Worm (Caenorhabditis elegans) whole organism, L4 larva: ENCODE results near the gene dgn-1.

Experiments
- F44E2.7 ChIP-seq: fragments of 200-800 bp; sonication (Bioruptor generic); IDR thresholded peaks from 2 replicates; pipeline ENCODE4 v2.1.2; 2022; ENCODE audit warnings: missing genetic modification characterization, missing compliant biosample characterization
- R02D3.7 ChIP-seq: fragments of 150-350 bp; sonication (generic microtip); optimal IDR thresholded peaks from 3 replicates; lab custom pipeline; 2014; ENCODE audit warnings: missing biosample characterization, missing genetic modification characterization
- T26A8.4 ChIP-seq: fragments of 200-800 bp; sonication (Bioruptor generic); IDR thresholded peaks from 2 replicates; pipeline ENCODE4 v1.3.6; 2022; ENCODE audit warnings: missing genetic modification characterization, missing compliant biosample characterization
- Y105C5A.15 ChIP-seq: fragments of 200-800 bp; sonication (Bioruptor generic); IDR thresholded peaks from 2 replicates; pipeline ENCODE4 v1.3.6; 2022; ENCODE audit warnings: missing genetic modification characterization, missing compliant biosample characterization
- Y75B8A.6 ChIP-seq: fragments of 200-800 bp; sonication (Bioruptor generic); IDR thresholded peaks from 2 replicates; pipeline ENCODE4 v1.3.6; 2022; ENCODE audit warnings: missing genetic modification reagents, missing genetic modification characterization, missing compliant biosample characterization
- aha-1 ChIP-seq: fragments of 150-350 bp; peaks from one replicate; lab custom pipeline; 2014; ENCODE audit warnings: missing biosample characterization, missing genetic modification characterization
- aly-2 ChIP-seq: sonication (generic microtip); optimal IDR thresholded peaks from 2 replicates; lab custom pipeline; 2018; ENCODE audit warnings: missing biosample characterization, missing genetic modification characterization
- ama-1 ChIP-seq: fragments of 150-350 bp; optimal IDR thresholded peaks from 2 replicates; lab custom pipeline; 2014; ENCODE audit warnings: inconsistent platforms, mixed read lengths
- arid-1 ChIP-seq: fragments of 200-800 bp; sonication (Bioruptor generic); conservative IDR thresholded peaks from 2 replicates; pipeline ENCODE4 v1.3.6; 2022; ENCODE audit warnings: missing genetic modification reagents, missing genetic modification characterization, missing compliant biosample characterization
- attf-4 ChIP-seq: sonication (generic microtip); optimal IDR thresholded peaks from 3 replicates; lab custom pipeline; 2017; ENCODE audit warnings: missing biosample characterization, missing genetic modification characterization
- ceh-28 ChIP-seq: fragments of 150-350 bp; optimal IDR thresholded peaks from 2 replicates; lab custom pipeline; 2014; ENCODE audit warnings: missing biosample characterization, missing genetic modification reagents, missing genetic modification characterization
- ceh-62 ChIP-seq: sonication (generic microtip); optimal IDR thresholded peaks from 2 replicates; lab custom pipeline; 2017; ENCODE audit warnings: missing biosample characterization, missing genetic modification characterization
- ceh-82 ChIP-seq: sonication (generic microtip); optimal IDR thresholded peaks from 2 replicates; lab custom pipeline; 2017; ENCODE audit warnings: missing biosample characterization, missing genetic modification characterization
- ces-1 ChIP-seq: fragments of 150-350 bp; sonication (generic microtip); optimal IDR thresholded peaks from 4 replicates; lab custom pipeline; 2014; ENCODE audit warnings: missing biosample characterization, missing genetic modification reagents, missing genetic modification characterization
- ctbp-1 ChIP-seq: fragments of 200-800 bp; sonication (Bioruptor generic); IDR thresholded peaks from 2 replicates; pipeline ENCODE4 v1.3.6; 2022; ENCODE audit warnings: missing genetic modification reagents, missing genetic modification characterization, missing compliant biosample characterization
- daf-12 ChIP-seq: fragments of 150-350 bp; optimal IDR thresholded peaks from 2 replicates; lab custom pipeline; 2014; ENCODE audit warnings: missing biosample characterization, missing genetic modification reagents, missing genetic modification characterization
- dpl-1 ChIP-seq: fragments of 150-350 bp; optimal IDR thresholded peaks from 2 replicates; lab custom pipeline; 2014; ENCODE audit warnings: missing biosample characterization, missing genetic modification reagents, missing genetic modification characterization
- duxl-1 ChIP-seq: sonication (generic microtip); optimal IDR thresholded peaks from 2 replicates; lab custom pipeline; 2016; ENCODE audit warnings: mild to moderate bottlenecking, missing genetic modification characterization, moderate library complexity, missing compliant biosample characterization; ENCODE audit not compliant: poor library complexity
- egl-27 ChIP-seq: sonication (generic microtip); optimal IDR thresholded peaks from 3 replicates; lab custom pipeline; 2017; ENCODE audit warnings: missing biosample characterization, missing genetic modification reagents, missing genetic modification characterization
- egl-43 ChIP-seq: fragments of 200-800 bp; sonication (Bioruptor generic); IDR thresholded peaks from 2 replicates; pipeline ENCODE4 v1.3.6; 2022; ENCODE audit warnings: missing genetic modification reagents, missing genetic modification characterization, missing compliant biosample characterization
- fkh-10 ChIP-seq: fragments of 150-350 bp; optimal IDR thresholded peaks from 2 replicates; lab custom pipeline; 2014; ENCODE audit warnings: missing biosample characterization, missing genetic modification reagents, missing genetic modification characterization
- fos-1 ChIP-seq: fragments of 150-350 bp; optimal IDR thresholded peaks from 2 replicates; lab custom pipeline; 2014; ENCODE audit warnings: missing biosample characterization, missing genetic modification characterization
- hlh-11 ChIP-seq: fragments of 200-800 bp; sonication (Bioruptor generic); optimal IDR thresholded peaks from 2 replicates; lab custom pipeline; 2018; ENCODE audit warnings: mild to moderate bottlenecking, missing genetic modification characterization, missing compliant biosample characterization
- hmg-1.1 ChIP-seq: fragments of 200-800 bp; sonication (Bioruptor generic); IDR thresholded peaks from 2 replicates; pipeline ENCODE4 v1.3.6; 2022; ENCODE audit warnings: missing genetic modification reagents, missing genetic modification characterization, missing compliant biosample characterization
- lin-13 ChIP-seq: fragments of 150-350 bp; optimal IDR thresholded peaks from 2 replicates; lab custom pipeline; 2014; ENCODE audit warnings: missing biosample characterization, missing genetic modification reagents, missing genetic modification characterization
- lin-15B ChIP-seq: fragments of 150-350 bp; sonication (generic microtip); optimal IDR thresholded peaks from 3 replicates; lab custom pipeline; 2014; ENCODE audit warnings: missing biosample characterization, missing genetic modification characterization
- lin-38 ChIP-seq: fragments of 200-800 bp; sonication (Bioruptor generic); IDR thresholded peaks from 2 replicates; pipeline ENCODE4 v1.3.6; 2022; ENCODE audit warnings: missing genetic modification reagents, missing genetic modification characterization, missing compliant biosample characterization
- lir-3 ChIP-seq: sonication (generic microtip); optimal IDR thresholded peaks from 2 replicates; lab custom pipeline; 2016; ENCODE audit warnings: mild to moderate bottlenecking, missing genetic modification characterization, missing compliant biosample characterization
- madf-9 ChIP-seq: fragments of 200-800 bp; sonication (Bioruptor generic); conservative IDR thresholded peaks from 2 replicates; pipeline ENCODE4 v1.3.6; 2022; ENCODE audit warnings: missing genetic modification reagents, missing genetic modification characterization, missing compliant biosample characterization
- mdl-1 ChIP-seq, 2 experiments: fragments of 150-350 bp in 1 of 2; sonication (generic microtip) in 1 of 2; optimal IDR thresholded peaks; 2 replicates each; lab custom pipeline; 2014 to 2017; ENCODE audit warnings: missing biosample characterization in 2 of 2, missing genetic modification characterization in 2 of 2
- mep-1 ChIP-seq: fragments of 150-350 bp; sonication (generic microtip); optimal IDR thresholded peaks from 3 replicates; lab custom pipeline; 2014; ENCODE audit warnings: missing biosample characterization, missing genetic modification characterization
- mxl-2 ChIP-seq: fragments of 200-800 bp; sonication (Bioruptor generic); conservative IDR thresholded peaks from 2 replicates; pipeline ENCODE4 v1.3.6; 2022; ENCODE audit warnings: missing genetic modification reagents, missing genetic modification characterization, missing compliant biosample characterization
- mxl-3 ChIP-seq: fragments of 200-800 bp; sonication (Bioruptor generic); optimal IDR thresholded peaks from 2 replicates; lab custom pipeline; 2018; ENCODE audit warnings: mild to moderate bottlenecking, missing genetic modification characterization, missing compliant biosample characterization
- nhr-102 ChIP-seq: sonication (generic microtip); optimal IDR thresholded peaks from 2 replicates; lab custom pipeline; 2016; ENCODE audit warnings: mild to moderate bottlenecking, missing genetic modification characterization, moderate library complexity, missing compliant biosample characterization
- nhr-111 ChIP-seq: fragments of 200-800 bp; sonication (Bioruptor generic); optimal IDR thresholded peaks from 2 replicates; lab custom pipeline; 2018; ENCODE audit warnings: mild to moderate bottlenecking, missing genetic modification characterization, missing compliant biosample characterization
- nhr-28 ChIP-seq: fragments of 150-350 bp; optimal IDR thresholded peaks from 2 replicates; lab custom pipeline; 2014; ENCODE audit warnings: missing biosample characterization, missing genetic modification characterization
- nhr-42 ChIP-seq: fragments of 200-800 bp; sonication (Bioruptor generic); IDR thresholded peaks from 2 replicates; pipeline ENCODE4 v1.3.6; 2022; ENCODE audit warnings: missing genetic modification characterization, missing compliant biosample characterization
- nhr-76 ChIP-seq: fragments of 150-350 bp; optimal IDR thresholded peaks from 2 replicates; lab custom pipeline; 2014; ENCODE audit warnings: missing biosample characterization, missing genetic modification characterization
- pha-4 ChIP-seq, 2 experiments: fragments of 150-350 bp in 1 of 2; fragments of 200-800 bp in 1 of 2; sonication (Bioruptor generic) in 1 of 2; IDR thresholded peaks in 1 of 2; optimal IDR thresholded peaks in 1 of 2; 2 replicates each; pipeline versions ENCODE4 v1.3.6 to Lab custom; 2014 to 2022; ENCODE audit warnings: missing genetic modification characterization in 2 of 2, missing genetic modification reagents in 2 of 2, missing biosample characterization in 1 of 2, missing compliant biosample characterization in 1 of 2
- php-3 ChIP-seq: fragments of 200-800 bp; sonication (Bioruptor generic); IDR thresholded peaks from 2 replicates; pipeline ENCODE4 v1.3.6; 2022; ENCODE audit warnings: missing genetic modification reagents, missing genetic modification characterization, missing compliant biosample characterization
- pqm-1 ChIP-seq: sonication (generic microtip); optimal IDR thresholded peaks from 2 replicates; lab custom pipeline; 2017; ENCODE audit warnings: missing biosample characterization, missing genetic modification characterization
- rbr-2 ChIP-seq: sonication (generic microtip); optimal IDR thresholded peaks from 2 replicates; lab custom pipeline; 2016; ENCODE audit warnings: missing genotype, missing genetic modification characterization, missing compliant biosample characterization
- snpc-1.2 ChIP-seq: fragments of 200-800 bp; sonication (Bioruptor generic); IDR thresholded peaks from 2 replicates; pipeline ENCODE4 v1.3.6; 2022; ENCODE audit warnings: missing genetic modification reagents, missing genetic modification characterization, missing compliant biosample characterization
- snpc-4 ChIP-seq: fragments of 150-350 bp; optimal IDR thresholded peaks from 2 replicates; lab custom pipeline; 2014; ENCODE audit warnings: missing biosample characterization, missing genetic modification characterization
- spr-1 ChIP-seq: sonication (generic microtip); optimal IDR thresholded peaks from 2 replicates; lab custom pipeline; 2016; ENCODE audit warnings: mild to moderate bottlenecking, missing genetic modification characterization, missing compliant biosample characterization
- spr-3 ChIP-seq: fragments of 200-800 bp; sonication (Bioruptor generic); optimal IDR thresholded peaks from 2 replicates; lab custom pipeline; 2018; ENCODE audit warnings: mild to moderate bottlenecking, missing genetic modification characterization, missing compliant biosample characterization
- unc-39 ChIP-seq: sonication (generic microtip); optimal IDR thresholded peaks from 2 replicates; lab custom pipeline; 2017; ENCODE audit warnings: missing biosample characterization, missing genetic modification characterization
- vab-7 ChIP-seq: fragments of 200-800 bp; sonication (Bioruptor generic); IDR thresholded peaks from 2 replicates; pipeline ENCODE4 v1.3.6; 2022; ENCODE audit warnings: missing genetic modification reagents, missing genetic modification characterization, missing compliant biosample characterization
- zfp-2 ChIP-seq: sonication (generic microtip); optimal IDR thresholded peaks from 2 replicates; lab custom pipeline; 2016; ENCODE audit warnings: mild to moderate bottlenecking, missing genetic modification characterization, missing compliant biosample characterization
- zfp-3 ChIP-seq: fragments of 200-800 bp; sonication (Bioruptor generic); conservative IDR thresholded peaks from 2 replicates; pipeline ENCODE4 v1.3.6; 2022; ENCODE audit warnings: missing genetic modification reagents, missing genetic modification characterization, missing compliant biosample characterization
- zip-11 ChIP-seq: fragments of 200-800 bp; sonication (Bioruptor generic); IDR thresholded peaks from 2 replicates; pipeline ENCODE4 v1.3.6; 2022; ENCODE audit warnings: missing genetic modification characterization, missing compliant biosample characterization

The dgn-1 gene

DNA sequence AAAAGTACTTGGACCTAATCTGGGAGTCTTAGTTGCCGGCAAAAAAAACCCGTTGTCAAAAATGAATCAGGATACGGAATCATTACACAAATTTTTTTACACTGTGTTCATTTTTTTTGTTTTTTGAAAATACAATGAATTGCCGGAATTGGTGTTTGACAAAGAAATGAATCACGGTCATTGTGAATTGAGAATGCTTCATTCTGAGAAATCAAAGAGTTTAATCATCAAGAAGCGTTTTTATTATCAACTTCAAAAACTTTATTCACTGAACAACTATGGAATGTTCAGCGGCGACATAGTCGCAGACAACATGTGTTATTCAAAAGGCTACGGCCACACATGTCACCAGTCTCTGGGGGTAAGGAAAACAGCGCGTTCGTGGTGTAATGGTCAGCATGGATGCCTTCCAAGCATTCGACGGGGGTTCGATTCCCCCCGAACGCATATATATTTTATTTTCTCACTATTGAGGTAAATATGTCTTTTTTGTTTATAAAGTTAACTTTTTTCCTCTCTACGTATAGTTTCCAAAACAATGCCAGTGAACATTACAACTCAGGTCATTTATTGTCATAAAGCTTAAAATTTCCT is 34.8 kb upstream of the dgn-1 start, which contains the start of gene nas-10 (continued):
- TF ChIP-seq egl-43 (GFP tag; lab: Robert Waterston, UW): no peak
- no peak for TF ChIP-seq ama-1 (lab: Kevin White, UChicago)
- TF ChIP-seq aha-1 (tag; lab: Kevin White, UChicago): peak; percentile 94
- peak; percentile 35 for TF ChIP-seq lir-3
- TF ChIP-seq pha-4 (GFP tag; IDR thresholded peaks at IDR 0.05; lab: Robert Waterston, UW): no peak; the same call in 1 of the 2 replicates
- TF ChIP-seq pha-4 (tag; optimal IDR thresholded peaks at IDR 0.05; lab: Kevin White, UChicago): no peak
- peak; percentile 46 for TF ChIP-seq nhr-28 (tag; lab: Kevin White, UChicago)
- TF ChIP-seq attf-4 (tag; lab: Kevin White, UChicago): no peak
- TF ChIP-seq Y105C5A.15 (GFP tag; lab: Robert Waterston, UW): peak; percentile 74; the same call in 1 of the 2 replicates
- TF ChIP-seq hmg-1.1: peak; percentile 96
- TF ChIP-seq egl-27: no peak
- TF ChIP-seq nhr-76: no peak
- TF ChIP-seq F44E2.7 (GFP tag; lab: Robert Waterston, UW): peak; percentile 81; the same call in 1 of the 2 replicates
- TF ChIP-seq zfp-2 (tag; lab: Kevin White, UChicago): peak; percentile 3
- TF ChIP-seq daf-12 (tag; lab: Kevin White, UChicago): no peak
- TF ChIP-seq fos-1 (tag; lab: Kevin White, UChicago): no peak
- peak; percentile 74 for TF ChIP-seq duxl-1 (tag; lab: Kevin White, UChicago)
- TF ChIP-seq snpc-4 (tag; lab: Kevin White, UChicago): no peak
- TF ChIP-seq ceh-62 (tag; lab: Kevin White, UChicago): no peak
- TF ChIP-seq php-3: peak; percentile 70
- no peak for TF ChIP-seq fkh-10 (GFP tag; lab: Kevin White, UChicago)
- TF ChIP-seq T26A8.4: no peak; the same call in 1 of the 2 replicates
- peak; percentile 5 for TF ChIP-seq dpl-1
- TF ChIP-seq R02D3.7 (tag; lab: Kevin White, UChicago): no peak
- TF ChIP-seq arid-1: peak; percentile 91
- TF ChIP-seq vab-7 (GFP tag; lab: Robert Waterston, UW): peak; percentile 90
- TF ChIP-seq nhr-102 (tag; lab: Kevin White, UChicago): no peak
- TF ChIP-seq madf-9 (GFP tag; lab: Robert Waterston, UW): peak; percentile 85
- TF ChIP-seq pqm-1: no peak
- TF ChIP-seq mdl-1 (tag; optimal IDR thresholded peaks at IDR 0.05; lab: Kevin White, UChicago): peak in 1 of 2 experiments; percentile 57
- TF ChIP-seq lin-13: peak; percentile 49
- no peak for TF ChIP-seq ces-1 (GFP tag; lab: Kevin White, UChicago)
- TF ChIP-seq Y75B8A.6 (GFP tag; lab: Robert Waterston, UW): no peak
- no peak for TF ChIP-seq lin-15B (tag; lab: Kevin White, UChicago)
- TF ChIP-seq nhr-111 (GFP tag; lab: Kevin White, UChicago): peak; percentile 79
- TF ChIP-seq ctbp-1 (GFP tag; lab: Robert Waterston, UW): peak; percentile 90
- TF ChIP-seq ceh-82 (tag; lab: Kevin White, UChicago): no peak
- TF ChIP-seq ceh-28 (tag; lab: Kevin White, UChicago): no peak
- no peak; the same call in none of the 2 replicates for TF ChIP-seq snpc-1.2 (GFP tag; lab: Robert Waterston, UW)
- peak; percentile 75 for TF ChIP-seq spr-3 (GFP tag; lab: Kevin White, UChicago)
- TF ChIP-seq hlh-11 (tag; lab: Kevin White, UChicago): peak; percentile 68
- no peak for TF ChIP-seq lin-38
- peak; percentile 63; the same call in 1 of the 2 replicates for TF ChIP-seq zfp-3 (GFP tag; lab: Robert Waterston, UW)
- peak; percentile 71 for TF ChIP-seq spr-1 (tag; lab: Kevin White, UChicago)
- TF ChIP-seq zip-11 (GFP tag; lab: Robert Waterston, UW): 0 out of 2 replicates have a peak, but pooled peaks have one; percentile 48
- no peak for TF ChIP-seq aly-2
- no peak for TF ChIP-seq unc-39 (tag; lab: Kevin White, UChicago)
- no peak for TF ChIP-seq mep-1 (tag; lab: Kevin White, UChicago)
- TF ChIP-seq mxl-2 (GFP tag; lab: Robert Waterston, UW): 0 out of 2 replicates have a peak, but pooled peaks have one; percentile 13
- peak; percentile 58 for TF ChIP-seq rbr-2 (tag; lab: Kevin White, UChicago)
- peak; percentile 51; the same call in 1 of the 2 replicates for TF ChIP-seq nhr-42 (GFP tag; lab: Robert Waterston, UW)
- peak; percentile 62 for TF ChIP-seq mxl-3 (GFP tag; lab: Kevin White, UChicago)
